Worm (Caenorhabditis elegans) whole organism, L3 larva: ENCODE measurements around the gene C16C10.4.

Source experiments
- R02D3.7 ChIP-seq: fragments of 150-350 bp; optimal IDR thresholded peaks from 2 replicates; lab custom pipeline; 2014; ENCODE audit warnings: missing biosample characterization, missing genetic modification characterization
- ZK546.5 ChIP-seq: sonication (generic microtip); optimal IDR thresholded peaks from 2 replicates; lab custom pipeline; 2017; ENCODE audit warnings: missing biosample characterization, missing genetic modification characterization
- ama-1 ChIP-seq: fragments of 150-350 bp; optimal IDR thresholded peaks from 2 replicates; lab custom pipeline; 2018
- ceh-28 ChIP-seq: fragments of 150-350 bp; optimal IDR thresholded peaks from 2 replicates; lab custom pipeline; 2014; ENCODE audit warnings: missing biosample characterization, missing genetic modification reagents, missing genetic modification characterization
- ceh-9 ChIP-seq: sonication (generic microtip); optimal IDR thresholded peaks from 2 replicates; lab custom pipeline; 2018; ENCODE audit warnings: missing biosample characterization, missing genetic modification characterization
- daf-12 ChIP-seq: fragments of 150-350 bp; optimal IDR thresholded peaks from 2 replicates; lab custom pipeline; 2014; ENCODE audit warnings: missing biosample characterization, missing genetic modification reagents, missing genetic modification characterization
- egl-27 ChIP-seq: sonication (generic microtip); optimal IDR thresholded peaks from 4 replicates; lab custom pipeline; 2017; ENCODE audit warnings: missing biosample characterization, missing genetic modification reagents, missing genetic modification characterization
- egl-5 ChIP-seq: fragments of 150-350 bp; optimal IDR thresholded peaks from 2 replicates; lab custom pipeline; 2017; ENCODE audit warnings: missing biosample characterization, missing genetic modification reagents, missing genetic modification characterization, inconsistent platforms
- elt-1 ChIP-seq: fragments of 150-350 bp; optimal IDR thresholded peaks from 2 replicates; lab custom pipeline; 2014; ENCODE audit warnings: missing biosample characterization, missing genetic modification characterization
- elt-2 ChIP-seq: sonication (generic microtip); optimal IDR thresholded peaks from 2 replicates; lab custom pipeline; 2016; ENCODE audit warnings: missing genetic modification reagents, mild to moderate bottlenecking, missing genetic modification characterization, missing compliant biosample characterization
- elt-3 ChIP-seq, 3 experiments: fragments of 150-350 bp in 1 of 3; sonication (generic microtip) in 2 of 3; optimal IDR thresholded peaks; 2 replicates in 2 of 3; 4 replicates in 1 of 3; lab custom pipeline; 2014 to 2017; ENCODE audit warnings: missing biosample characterization in 3 of 3, missing genetic modification characterization in 3 of 3
- eor-1 ChIP-seq, 2 experiments: fragments of 150-350 bp; optimal IDR thresholded peaks; 2 replicates each; lab custom pipeline; 2014 to 2018; ENCODE audit warnings: missing biosample characterization in 2 of 2, missing genetic modification characterization in 2 of 2
- fkh-10 ChIP-seq: sonication (generic microtip); optimal IDR thresholded peaks from 2 replicates; lab custom pipeline; 2017; ENCODE audit warnings: missing biosample characterization, missing genetic modification reagents, missing genetic modification characterization
- fkh-2 ChIP-seq: fragments of 150-350 bp; optimal IDR thresholded peaks from 2 replicates; lab custom pipeline; 2014; ENCODE audit warnings: missing biosample characterization, missing genetic modification reagents, missing genetic modification characterization
- fos-1 ChIP-seq: fragments of 150-350 bp; optimal IDR thresholded peaks from 2 replicates; lab custom pipeline; 2014; ENCODE audit warnings: missing biosample characterization, missing genetic modification characterization
- hmg-11 ChIP-seq: sonication (generic microtip); optimal IDR thresholded peaks from 2 replicates; lab custom pipeline; 2016; ENCODE audit warnings: missing genetic modification characterization, missing compliant biosample characterization
- jun-1 ChIP-seq: fragments of 150-350 bp; optimal IDR thresholded peaks from 2 replicates; lab custom pipeline; 2014; ENCODE audit warnings: missing biosample characterization, missing genetic modification reagents, missing genetic modification characterization
- lin-39 ChIP-seq: fragments of 150-350 bp; optimal IDR thresholded peaks from 2 replicates; lab custom pipeline; 2018; ENCODE audit warnings: missing biosample characterization, missing genetic modification reagents, missing genetic modification characterization
- lsy-12 ChIP-seq: sonication (generic microtip); optimal IDR thresholded peaks from 2 replicates; lab custom pipeline; 2016; ENCODE audit warnings: mild to moderate bottlenecking, missing genetic modification characterization, missing compliant biosample characterization
- mdl-1 ChIP-seq: fragments of 150-350 bp; optimal IDR thresholded peaks from 2 replicates; lab custom pipeline; 2014; ENCODE audit warnings: missing biosample characterization, missing genetic modification characterization
- nfya-1 ChIP-seq: sonication (generic microtip); optimal IDR thresholded peaks from 2 replicates; lab custom pipeline; 2017; ENCODE audit warnings: missing genetic modification characterization, mild to moderate bottlenecking, missing compliant biosample characterization, antibody characterized with exemption, moderate library complexity; ENCODE audit not compliant: insufficient read depth
- nhr-11 ChIP-seq: fragments of 150-350 bp; optimal IDR thresholded peaks from 2 replicates; lab custom pipeline; 2014; ENCODE audit warnings: missing biosample characterization, missing genetic modification characterization
- nhr-12 ChIP-seq: fragments of 150-350 bp; optimal IDR thresholded peaks from 2 replicates; lab custom pipeline; 2014; ENCODE audit warnings: missing biosample characterization, missing genetic modification characterization
- nhr-237 ChIP-seq: fragments of 150-350 bp; optimal IDR thresholded peaks from 2 replicates; lab custom pipeline; 2014; ENCODE audit warnings: missing biosample characterization, missing genetic modification characterization
- nhr-25 ChIP-seq: sonication (generic microtip); optimal IDR thresholded peaks from 2 replicates; lab custom pipeline; 2017; ENCODE audit warnings: missing biosample characterization, missing genetic modification characterization
- nhr-28 ChIP-seq: fragments of 150-350 bp; optimal IDR thresholded peaks from 2 replicates; lab custom pipeline; 2014; ENCODE audit warnings: missing biosample characterization, missing genetic modification characterization
- nhr-43 ChIP-seq: sonication (generic microtip); optimal IDR thresholded peaks from 2 replicates; lab custom pipeline; 2016; ENCODE audit warnings: mild to moderate bottlenecking, missing genetic modification characterization, missing compliant biosample characterization; ENCODE audit not compliant: poor library complexity, severe bottlenecking
- nhr-67 ChIP-seq: fragments of 150-350 bp; optimal IDR thresholded peaks from 2 replicates; lab custom pipeline; 2014; ENCODE audit warnings: missing biosample characterization, missing genetic modification characterization
- nhr-76 ChIP-seq: fragments of 150-350 bp; sonication (generic microtip); optimal IDR thresholded peaks from 5 replicates; lab custom pipeline; 2014; ENCODE audit warnings: missing biosample characterization, missing genetic modification characterization
- nhr-77 ChIP-seq: fragments of 150-350 bp; optimal IDR thresholded peaks from 2 replicates; lab custom pipeline; 2014; ENCODE audit warnings: missing biosample characterization, missing genetic modification characterization
- pha-4 ChIP-seq: fragments of 150-350 bp; optimal IDR thresholded peaks from 2 replicates; lab custom pipeline; 2014; ENCODE audit warnings: missing biosample characterization, missing genetic modification reagents, missing genetic modification characterization
- skn-1 ChIP-seq: fragments of 150-350 bp; optimal IDR thresholded peaks from 2 replicates; lab custom pipeline; 2014; ENCODE audit warnings: missing biosample characterization, missing genetic modification characterization
- snpc-4 ChIP-seq: fragments of 150-350 bp; optimal IDR thresholded peaks from 2 replicates; lab custom pipeline; 2014; ENCODE audit warnings: missing biosample characterization, missing genetic modification characterization
- tbx-2 ChIP-seq: sonication (generic microtip); optimal IDR thresholded peaks from 2 replicates; lab custom pipeline; 2016; ENCODE audit warnings: mild to moderate bottlenecking, missing genetic modification characterization, missing compliant biosample characterization
- unc-39 ChIP-seq: sonication (generic microtip); optimal IDR thresholded peaks from 4 replicates; lab custom pipeline; 2017; ENCODE audit warnings: missing biosample characterization, missing genetic modification characterization
- unc-62 ChIP-seq: fragments of 150-350 bp; sonication (generic microtip); optimal IDR thresholded peaks from 4 replicates; lab custom pipeline; 2014; ENCODE audit warnings: missing biosample characterization, missing genetic modification reagents, missing genetic modification characterization
- zag-1 ChIP-seq: fragments of 150-350 bp; optimal IDR thresholded peaks from 2 replicates; lab custom pipeline; 2014; ENCODE audit warnings: missing biosample characterization, missing genetic modification characterization
- ztf-11 ChIP-seq: fragments of 150-350 bp; optimal IDR thresholded peaks from 2 replicates; lab custom pipeline; 2014; ENCODE audit warnings: missing biosample characterization, missing genetic modification characterization

C16C10.4 gene

DNA sequence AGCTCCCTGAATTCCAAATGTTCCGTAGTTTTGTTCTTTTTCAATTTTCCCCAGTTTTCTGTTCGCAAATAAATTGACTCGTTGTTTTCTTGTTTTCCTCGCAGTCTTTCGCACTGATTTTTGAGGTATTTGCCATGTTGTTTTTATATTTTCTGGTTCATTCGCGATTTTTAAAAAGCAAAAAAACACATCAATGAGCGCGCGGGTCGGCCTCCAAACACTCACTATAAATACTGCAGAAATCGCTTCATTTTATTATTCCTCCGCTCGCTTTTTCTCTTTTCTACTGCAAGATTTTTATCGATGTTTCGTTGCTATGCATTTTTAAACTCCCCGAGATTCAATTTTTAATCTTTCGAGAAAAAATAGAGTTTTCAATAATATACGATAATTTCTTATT, 18.3 kb upstream of the C16C10.4 start:
- TF ChIP-seq nhr-43 (tag; lab: Kevin White, UChicago), result no peak
- TF ChIP-seq ceh-9 (tag; lab: Kevin White, UChicago), result no peak
- no peak for TF ChIP-seq nhr-67 (tag; lab: Kevin White, UChicago)
- no peak for TF ChIP-seq lsy-12 (tag; lab: Kevin White, UChicago)
- peak; percentile 68 for TF ChIP-seq ama-1 (lab: Kevin White, UChicago)

DNA sequence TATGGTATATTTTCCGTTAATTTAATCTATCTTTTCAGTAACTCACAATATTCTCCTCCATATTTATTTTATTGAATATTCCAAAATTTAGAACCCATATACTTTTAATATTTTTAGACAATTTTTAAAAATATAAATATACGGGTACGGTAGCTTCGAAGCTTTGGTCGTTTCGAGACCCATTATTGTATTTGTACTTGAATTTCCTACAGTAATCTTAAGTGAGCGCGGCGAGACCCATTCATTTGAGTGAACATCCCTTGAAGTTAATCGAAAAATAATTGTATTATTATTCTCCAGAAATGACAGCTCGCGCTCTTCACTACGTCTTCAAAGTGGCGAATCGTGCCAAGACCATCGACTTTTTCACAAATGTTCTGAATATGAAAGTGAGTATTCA, 17.8 kb upstream of the C16C10.4 start, which contains the start of gene glod-4:
TSS of gene glod-4 (plus strand) at position 301 of the 400 bp plus-strand sequence.
- no peak for TF ChIP-seq hmg-11 (tag; lab: Kevin White, UChicago)
- TF ChIP-seq fos-1 (tag; lab: Kevin White, UChicago), result no peak
- TF ChIP-seq nhr-77 (tag; lab: Kevin White, UChicago), result no peak
- TF ChIP-seq nhr-43 (tag; lab: Kevin White, UChicago), result no peak
- TF ChIP-seq elt-1 (tag; lab: Kevin White, UChicago), result no peak
- no peak for TF ChIP-seq nhr-28 (tag; lab: Kevin White, UChicago)
- TF ChIP-seq pha-4, result no peak
- no peak for TF ChIP-seq nfya-1 (tag; lab: Kevin White, UChicago)
- no peak for TF ChIP-seq ZK546.5
- TF ChIP-seq egl-5 (tag; lab: Kevin White, UChicago), result no peak
- no peak for TF ChIP-seq ceh-28 (tag; lab: Kevin White, UChicago)
- TF ChIP-seq snpc-4 (tag; lab: Kevin White, UChicago), result no peak
- no peak for TF ChIP-seq elt-2
- TF ChIP-seq daf-12 (tag; lab: Kevin White, UChicago), result no peak
- no peak for TF ChIP-seq elt-3 (tag; optimal IDR thresholded peaks at IDR 0.05; lab: Kevin White, UChicago)
- no peak for TF ChIP-seq unc-39 (tag; lab: Kevin White, UChicago)
- no peak for TF ChIP-seq skn-1 (tag; lab: Kevin White, UChicago)
- TF ChIP-seq mdl-1 (tag; lab: Kevin White, UChicago), result no peak
- TF ChIP-seq jun-1 (tag; lab: Kevin White, UChicago), result no peak

DNA sequence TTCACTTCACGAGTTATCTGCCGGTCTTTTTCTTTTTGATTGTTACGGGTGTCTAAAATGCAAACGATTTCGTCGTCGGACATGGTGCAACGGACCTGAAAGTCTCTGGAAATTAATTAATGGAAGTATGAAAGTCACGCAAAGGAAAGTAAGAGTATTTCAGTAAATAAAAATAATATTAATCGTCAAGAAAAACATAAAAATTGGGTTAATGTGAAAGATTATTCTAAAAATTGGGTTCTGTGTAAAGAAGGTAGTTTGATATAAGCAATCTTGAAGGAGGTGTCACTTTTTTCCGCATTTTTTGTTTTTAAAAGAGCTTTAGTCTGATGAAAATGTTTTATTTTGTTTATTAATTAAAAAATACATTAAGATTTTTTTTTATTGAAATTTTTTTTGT, 13.8 kb upstream of the C16C10.4 start, which contains the start of gene C16C10.9:
TSS of gene C16C10.9 (minus strand) at position 101 of the 400 bp plus-strand sequence.
- no peak for TF ChIP-seq nhr-237 (tag; lab: Kevin White, UChicago)
- no peak for TF ChIP-seq fkh-10 (GFP tag; lab: Kevin White, UChicago)
- no peak for TF ChIP-seq nhr-28 (tag; lab: Kevin White, UChicago)
- TF ChIP-seq fkh-2 (tag; lab: Kevin White, UChicago), result no peak
- TF ChIP-seq nfya-1 (tag; lab: Kevin White, UChicago), result no peak
- no peak for TF ChIP-seq elt-2
- TF ChIP-seq lsy-12 (tag; lab: Kevin White, UChicago), result no peak
- TF ChIP-seq elt-3 (tag; optimal IDR thresholded peaks at IDR 0.05; lab: Kevin White, UChicago), result no peak
- no peak for TF ChIP-seq lin-39 (tag; lab: Kevin White, UChicago)
- TF ChIP-seq daf-12 (tag; lab: Kevin White, UChicago), result no peak
- TF ChIP-seq nhr-11 (tag; lab: Kevin White, UChicago), result no peak
- TF ChIP-seq nhr-25 (tag; lab: Kevin White, UChicago), result no peak
- TF ChIP-seq zag-1 (tag; lab: Kevin White, UChicago), result no peak
- TF ChIP-seq hmg-11 (tag; lab: Kevin White, UChicago), result no peak
- TF ChIP-seq pha-4, result no peak
- TF ChIP-seq nhr-43 (tag; lab: Kevin White, UChicago), result no peak
- TF ChIP-seq unc-62, result no peak
- no peak for TF ChIP-seq nhr-77 (tag; lab: Kevin White, UChicago)

DNA sequence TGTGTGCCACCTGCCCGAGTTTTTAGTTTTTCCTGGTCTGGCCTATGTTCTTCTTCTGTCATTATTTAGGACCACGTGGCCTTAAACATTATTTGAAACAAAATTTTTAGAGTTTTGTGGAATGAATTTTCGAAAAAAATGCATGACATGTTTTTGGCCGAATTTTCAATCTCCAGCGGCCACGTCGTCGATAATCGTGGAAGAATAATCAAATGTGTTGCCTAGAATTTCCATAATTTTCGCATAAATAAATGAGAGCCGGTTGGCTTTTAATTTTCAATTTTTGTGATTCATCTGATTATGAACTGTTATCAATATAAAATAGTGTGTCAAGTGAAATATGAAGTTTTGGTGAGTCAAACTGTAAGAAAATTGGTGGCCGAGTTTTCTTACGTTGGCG, 10.2 kb upstream of the C16C10.4 start, which contains the start of gene C01G12.16:
TSS of gene C01G12.16 (plus strand) at position 301 of the 400 bp plus-strand sequence.
- TF ChIP-seq elt-1 (tag; lab: Kevin White, UChicago) (no peak), ZK546.5 (no peak), eor-1 (tag; optimal IDR thresholded peaks at IDR 0.05; lab: Kevin White, UChicago) (no peak), egl-27 (tag; lab: Kevin White, UChicago) (no peak), elt-3 (tag; optimal IDR thresholded peaks at IDR 0.05; lab: Kevin White, UChicago) (no peak), R02D3.7 (tag; lab: Kevin White, UChicago) (no peak), unc-39 (tag; lab: Kevin White, UChicago) (no peak), fos-1 (tag; lab: Kevin White, UChicago) (no peak), ztf-11 (tag; lab: Kevin White, UChicago) (no peak), nhr-76 (no peak), zag-1 (tag; lab: Kevin White, UChicago) (no peak), nhr-12 (tag; lab: Kevin White, UChicago) (no peak), lin-39 (tag; lab: Kevin White, UChicago) (no peak), nhr-11 (tag; lab: Kevin White, UChicago) (no peak), ceh-9 (tag; lab: Kevin White, UChicago) (no peak), tbx-2 (tag; lab: Kevin White, UChicago) (no peak)
